Worm (Caenorhabditis elegans) whole organism, mixed stage, embryonic: Measurements from ENCODE around the gene irk-3.

Source experiments
- elt-1 ChIP-seq: sonication (generic microtip); optimal IDR thresholded peaks from 2 replicates; lab custom pipeline; 2017; ENCODE audit warnings: missing genetic modification characterization, mild to moderate bottlenecking, missing compliant biosample characterization, antibody characterized with exemption, moderate library complexity, borderline replicate concordance; ENCODE audit not compliant: insufficient read depth
- lin-13 ChIP-seq: fragments of 150-350 bp; optimal IDR thresholded peaks from 2 replicates; lab custom pipeline; 2014; ENCODE audit warnings: missing biosample characterization, missing genetic modification characterization
- mep-1 ChIP-seq: fragments of 150-350 bp; optimal IDR thresholded peaks from 2 replicates; lab custom pipeline; 2017; ENCODE audit warnings: missing biosample characterization, missing genetic modification reagents, missing genetic modification characterization, inconsistent platforms
- nhr-237 ChIP-seq: fragments of 150-350 bp; optimal IDR thresholded peaks from 2 replicates; lab custom pipeline; 2014; ENCODE audit warnings: missing biosample characterization, missing genetic modification characterization
- unc-62 ChIP-seq: fragments of 150-350 bp; optimal IDR thresholded peaks from 2 replicates; lab custom pipeline; 2014; ENCODE audit warnings: missing biosample characterization, missing genetic modification reagents, missing genetic modification characterization

- TF ChIP-seq elt-1 (tag; lab: Kevin White, UChicago) (no peak), mep-1 (no peak), nhr-237 (no peak), lin-13 (tag; lab: Kevin White, UChicago) (no peak), unc-62 (GFP tag; lab: Kevin White, UChicago) (no peak)
These were observed 30.5 kb downstream of the irk-3 start for ce11 chrX:14339723-14340122.
